Worm (Caenorhabditis elegans): Measurements from ENCODE around the gene fbxc-51.

Gene fbxc-51

ce11 chrII:872993-873787 is 4.6 kb downstream of the fbxc-51 start, which contains the start of gene alg-2 (continued):
- TF ChIP-seq eyg-1 (tag; optimal IDR thresholded peaks at IDR 0.05) (no peak), rnt-1 (tag; optimal IDR thresholded peaks at IDR 0.05) (no peak), elt-2 (tag; optimal IDR thresholded peaks at IDR 0.05) (peak; percentile 53), pax-1 (tag; optimal IDR thresholded peaks at IDR 0.05) (no peak), K02D7.2 (tag; optimal IDR thresholded peaks at IDR 0.05) (peak; percentile 27), zip-5 (tag; optimal IDR thresholded peaks at IDR 0.05) (no peak)

DNA sequence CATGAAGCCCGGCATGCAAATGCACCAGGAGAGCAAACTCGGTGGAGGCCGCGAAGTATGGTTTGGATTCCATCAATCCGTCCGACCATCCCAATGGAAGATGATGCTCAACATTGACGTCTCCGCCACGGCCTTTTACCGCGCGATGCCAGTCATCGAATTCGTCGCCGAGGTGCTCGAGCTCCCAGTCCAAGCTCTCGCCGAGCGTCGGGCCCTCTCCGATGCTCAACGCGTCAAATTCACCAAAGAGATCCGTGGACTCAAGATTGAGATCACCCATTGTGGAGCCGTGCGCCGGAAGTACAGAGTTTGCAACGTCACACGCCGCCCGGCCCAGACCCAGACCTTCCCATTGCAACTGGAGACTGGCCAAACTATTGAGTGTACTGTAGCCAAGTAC is 7.1 kb downstream of the fbxc-51 start:
- no peak for TF ChIP-seq C38D4.7 (GFP tag; optimal IDR thresholded peaks at IDR 0.05)
- TF ChIP-seq lim-6 (tag; optimal IDR thresholded peaks at IDR 0.05) = no peak
- no peak for TF ChIP-seq pros-1 (tag; optimal IDR thresholded peaks at IDR 0.05)
- no peak for TF ChIP-seq tbx-7 (tag; optimal IDR thresholded peaks at IDR 0.05)
- TF ChIP-seq unc-3 (GFP tag; conservative IDR thresholded peaks at IDR 0.05) = no peak
- no peak for TF ChIP-seq unc-3 (tag; optimal IDR thresholded peaks at IDR 0.05)
- TF ChIP-seq ama-1 (optimal IDR thresholded peaks at IDR 0.05) = no peak
- no peak for TF ChIP-seq ceh-22 (tag; optimal IDR thresholded peaks at IDR 0.05)
- TF ChIP-seq dmd-4 (tag; optimal IDR thresholded peaks at IDR 0.05; ENCODE audit: borderline replicate concordance) = no peak
- no peak for TF ChIP-seq ceh-45 (GFP tag; IDR thresholded peaks at IDR 0.05)
- no peak for TF ChIP-seq sox-4 (tag; optimal IDR thresholded peaks at IDR 0.05)
- no peak for TF ChIP-seq madf-2 (tag; optimal IDR thresholded peaks at IDR 0.05)
- TF ChIP-seq odd-2 (tag; optimal IDR thresholded peaks at IDR 0.05) = no peak
- no peak for TF ChIP-seq tbx-2 (tag; optimal IDR thresholded peaks at IDR 0.05)
- no peak for TF ChIP-seq hlh-6 (tag; optimal IDR thresholded peaks at IDR 0.05)
- no peak for TF ChIP-seq pha-4 (tag; optimal IDR thresholded peaks at IDR 0.05)
- TF ChIP-seq ceh-2 (tag; optimal IDR thresholded peaks at IDR 0.05) = no peak
- no peak for TF ChIP-seq unc-42 (tag; optimal IDR thresholded peaks at IDR 0.05)
- TF ChIP-seq dve-1 (tag; optimal IDR thresholded peaks at IDR 0.05) = no peak
- TF ChIP-seq fkh-10 (GFP tag; optimal IDR thresholded peaks at IDR 0.05) = no peak
- no peak for TF ChIP-seq fkh-6 (tag; optimal IDR thresholded peaks at IDR 0.05)

ce11 chrII:880666-881226 is 12.1 kb downstream of the fbxc-51 start:
- TF ChIP-seq syd-9 (tag; optimal IDR thresholded peaks at IDR 0.05) (no peak), fkh-10 (GFP tag; optimal IDR thresholded peaks at IDR 0.05) (no peak), ceh-2 (tag; optimal IDR thresholded peaks at IDR 0.05) (no peak), hlh-13 (GFP tag; optimal IDR thresholded peaks at IDR 0.05) (no peak), ceh-22 (tag; optimal IDR thresholded peaks at IDR 0.05) (no peak), ceh-34 (tag; optimal IDR thresholded peaks at IDR 0.05) (no peak), pax-1 (tag; optimal IDR thresholded peaks at IDR 0.05) (no peak), pha-4 (tag; optimal IDR thresholded peaks at IDR 0.05) (no peak), ttx-3 (tag; optimal IDR thresholded peaks at IDR 0.05) (no peak), nhr-232 (tag; optimal IDR thresholded peaks at IDR 0.05) (no peak), eyg-1 (tag; optimal IDR thresholded peaks at IDR 0.05) (no peak), ceh-6 (GFP tag; optimal IDR thresholded peaks at IDR 0.05) (no peak), zip-5 (tag; optimal IDR thresholded peaks at IDR 0.05) (no peak), K02D7.2 (tag; optimal IDR thresholded peaks at IDR 0.05) (no peak), ahr-1 (tag; optimal IDR thresholded peaks at IDR 0.05) (no peak), hlh-15 (tag; optimal IDR thresholded peaks at IDR 0.05) (no peak), pha-2 (tag; optimal IDR thresholded peaks at IDR 0.05) (no peak), K09A11.1 (tag; optimal IDR thresholded peaks at IDR 0.05; ENCODE audit: insufficient read depth) (no peak)

Measured in whole organism, late embryonic.